Worm (Caenorhabditis elegans) whole organism, late embryonic: ENCODE measurements around the gene Y53F4B.62.

Experiments
- C08G9.2 ChIP-seq: sonication (generic microtip); optimal IDR thresholded peaks from 2 replicates; lab custom pipeline; 2016; ENCODE audit warnings: mild to moderate bottlenecking, missing genetic modification characterization, moderate library complexity, missing compliant biosample characterization
- K02D7.2 ChIP-seq: sonication (generic microtip); optimal IDR thresholded peaks from 2 replicates; lab custom pipeline; 2017; ENCODE audit warnings: mild to moderate bottlenecking, missing genetic modification characterization, missing compliant biosample characterization
- K09A11.1 ChIP-seq: sonication (generic microtip); optimal IDR thresholded peaks from 2 replicates; lab custom pipeline; 2017; ENCODE audit warnings: antibody characterized with exemption, mild to moderate bottlenecking, missing genetic modification characterization, missing compliant biosample characterization; ENCODE audit not compliant: insufficient read depth
- Y22D7AL.16 ChIP-seq: sonication (generic microtip); optimal IDR thresholded peaks from 2 replicates; lab custom pipeline; 2016; ENCODE audit warnings: missing genetic modification characterization, missing compliant biosample characterization
- ceh-14 ChIP-seq: sonication (generic microtip); optimal IDR thresholded peaks from 2 replicates; lab custom pipeline; 2016; ENCODE audit warnings: missing genotype, missing genetic modification characterization, missing compliant biosample characterization
- ceh-18 ChIP-seq: sonication (generic microtip); optimal IDR thresholded peaks from 2 replicates; lab custom pipeline; 2016; ENCODE audit warnings: missing genetic modification characterization, missing compliant biosample characterization
- ceh-2 ChIP-seq: sonication (generic microtip); optimal IDR thresholded peaks from 2 replicates; lab custom pipeline; 2016; ENCODE audit warnings: missing genotype, missing genetic modification characterization, missing compliant biosample characterization
- ceh-31 ChIP-seq: sonication (generic microtip); optimal IDR thresholded peaks from 2 replicates; lab custom pipeline; 2016; ENCODE audit warnings: missing genetic modification characterization, missing compliant biosample characterization
- ceh-34 ChIP-seq: sonication (generic microtip); optimal IDR thresholded peaks from 2 replicates; lab custom pipeline; 2016; ENCODE audit warnings: mild to moderate bottlenecking, missing genetic modification characterization, missing compliant biosample characterization
- ceh-45 ChIP-seq: fragments of 200-800 bp; sonication (Bioruptor generic); IDR thresholded peaks from 2 replicates; pipeline ENCODE4 v1.3.6; 2022; ENCODE audit warnings: missing genetic modification reagents, missing genetic modification characterization, missing compliant biosample characterization
- che-1 ChIP-seq: sonication (generic microtip); optimal IDR thresholded peaks from 2 replicates; lab custom pipeline; 2016; ENCODE audit warnings: mild to moderate bottlenecking, missing genetic modification characterization, missing compliant biosample characterization
- dve-1 ChIP-seq: sonication (generic microtip); optimal IDR thresholded peaks from 2 replicates; lab custom pipeline; 2017; ENCODE audit warnings: antibody characterized with exemption, mild to moderate bottlenecking, missing genetic modification characterization, missing compliant biosample characterization
- elt-2 ChIP-seq: sonication (generic microtip); optimal IDR thresholded peaks from 2 replicates; lab custom pipeline; 2016; ENCODE audit warnings: missing genetic modification reagents, missing genetic modification characterization, missing compliant biosample characterization
- elt-4 ChIP-seq: sonication (generic microtip); optimal IDR thresholded peaks from 2 replicates; lab custom pipeline; 2016; ENCODE audit warnings: missing genetic modification characterization, missing compliant biosample characterization
- ets-4 ChIP-seq: sonication (generic microtip); optimal IDR thresholded peaks from 2 replicates; lab custom pipeline; 2016; ENCODE audit warnings: missing genetic modification characterization, missing compliant biosample characterization
- eyg-1 ChIP-seq: sonication (generic microtip); optimal IDR thresholded peaks from 2 replicates; lab custom pipeline; 2016; ENCODE audit warnings: missing genotype, missing genetic modification characterization, missing compliant biosample characterization
- fax-1 ChIP-seq: sonication (generic microtip); optimal IDR thresholded peaks from 2 replicates; lab custom pipeline; 2016; ENCODE audit warnings: missing genotype, missing genetic modification characterization, missing compliant biosample characterization
- fkh-6 ChIP-seq: sonication (generic microtip); optimal IDR thresholded peaks from 2 replicates; lab custom pipeline; 2016; ENCODE audit warnings: missing genetic modification characterization, missing compliant biosample characterization
- hlh-13 ChIP-seq: fragments of 200-800 bp; sonication (Bioruptor generic); optimal IDR thresholded peaks from 2 replicates; lab custom pipeline; 2018; ENCODE audit warnings: mild to moderate bottlenecking, missing genetic modification characterization, missing compliant biosample characterization
- hlh-15 ChIP-seq: sonication (generic microtip); optimal IDR thresholded peaks from 2 replicates; lab custom pipeline; 2016; ENCODE audit warnings: missing genetic modification characterization, missing compliant biosample characterization
- hlh-8 ChIP-seq: sonication (generic microtip); optimal IDR thresholded peaks from 2 replicates; lab custom pipeline; 2016; ENCODE audit warnings: missing genotype, missing genetic modification characterization, missing compliant biosample characterization
- lim-6 ChIP-seq: sonication (generic microtip); optimal IDR thresholded peaks from 2 replicates; lab custom pipeline; 2016; ENCODE audit warnings: missing genetic modification characterization, missing compliant biosample characterization
- lin-11 ChIP-seq: fragments of 200-800 bp; sonication (Bioruptor generic); optimal IDR thresholded peaks from 2 replicates; lab custom pipeline; 2018; ENCODE audit warnings: mild to moderate bottlenecking, missing genetic modification characterization, missing compliant biosample characterization
- madf-2 ChIP-seq: sonication (generic microtip); optimal IDR thresholded peaks from 2 replicates; lab custom pipeline; 2017; ENCODE audit warnings: missing genetic modification characterization, missing compliant biosample characterization
- mec-3 ChIP-seq: sonication (generic microtip); optimal IDR thresholded peaks from 2 replicates; lab custom pipeline; 2016; ENCODE audit warnings: borderline replicate concordance, missing genetic modification characterization, missing compliant biosample characterization
- nhr-232 ChIP-seq: sonication (generic microtip); optimal IDR thresholded peaks from 2 replicates; lab custom pipeline; 2016; ENCODE audit warnings: missing genetic modification characterization, missing compliant biosample characterization
- npax-4 ChIP-seq: sonication (generic microtip); optimal IDR thresholded peaks from 2 replicates; lab custom pipeline; 2016; ENCODE audit warnings: missing genetic modification characterization, missing compliant biosample characterization
- odd-2 ChIP-seq: sonication (generic microtip); optimal IDR thresholded peaks from 2 replicates; lab custom pipeline; 2017; ENCODE audit warnings: antibody characterized with exemption, mild to moderate bottlenecking, missing genetic modification characterization, missing compliant biosample characterization
- pag-3 ChIP-seq: sonication (generic microtip); optimal IDR thresholded peaks from 2 replicates; lab custom pipeline; 2016; ENCODE audit warnings: missing compliant biosample characterization, missing genetic modification characterization, borderline replicate concordance
- pax-1 ChIP-seq: fragments of 150-350 bp; optimal IDR thresholded peaks from 2 replicates; lab custom pipeline; 2014; ENCODE audit warnings: missing biosample characterization, missing genetic modification characterization
- pha-2 ChIP-seq: sonication (generic microtip); optimal IDR thresholded peaks from 2 replicates; lab custom pipeline; 2017; ENCODE audit warnings: mild to moderate bottlenecking, missing genetic modification characterization, missing compliant biosample characterization
- pha-4 ChIP-seq: fragments of 150-350 bp; optimal IDR thresholded peaks from 2 replicates; lab custom pipeline; 2018; ENCODE audit warnings: missing biosample characterization, missing genetic modification reagents, missing genetic modification characterization
- pqm-1 ChIP-seq: sonication (generic microtip); optimal IDR thresholded peaks from 2 replicates; lab custom pipeline; 2016; ENCODE audit warnings: missing genetic modification characterization, missing compliant biosample characterization
- pros-1 ChIP-seq: fragments of 150-350 bp; optimal IDR thresholded peaks from 2 replicates; lab custom pipeline; 2014; ENCODE audit warnings: missing biosample characterization, missing genetic modification reagents, missing genetic modification characterization
- ref-2 ChIP-seq: sonication (generic microtip); optimal IDR thresholded peaks from 2 replicates; lab custom pipeline; 2016; ENCODE audit warnings: missing genetic modification characterization, missing compliant biosample characterization
- rnt-1 ChIP-seq: sonication (generic microtip); optimal IDR thresholded peaks from 2 replicates; lab custom pipeline; 2016; ENCODE audit warnings: missing genetic modification characterization, missing compliant biosample characterization
- sdc-2 ChIP-seq: sonication (generic microtip); optimal IDR thresholded peaks from 2 replicates; lab custom pipeline; 2016; ENCODE audit warnings: missing genotype, missing genetic modification characterization, missing compliant biosample characterization
- sox-2 ChIP-seq: fragments of 200-800 bp; sonication (Bioruptor generic); IDR thresholded peaks from 2 replicates; pipeline ENCODE4 v1.3.6; 2022; ENCODE audit warnings: missing genetic modification reagents, missing genetic modification characterization, missing compliant biosample characterization
- sox-4 ChIP-seq: sonication (generic microtip); optimal IDR thresholded peaks from 2 replicates; lab custom pipeline; 2017; ENCODE audit warnings: mild to moderate bottlenecking, missing genetic modification characterization, inconsistent platforms, missing compliant biosample characterization
- syd-9 ChIP-seq: sonication (generic microtip); optimal IDR thresholded peaks from 2 replicates; lab custom pipeline; 2016; ENCODE audit warnings: mild to moderate bottlenecking, missing genetic modification characterization, moderate library complexity, missing compliant biosample characterization
- tbx-2 ChIP-seq: sonication (generic microtip); optimal IDR thresholded peaks from 2 replicates; lab custom pipeline; 2016; ENCODE audit warnings: missing genetic modification characterization, missing compliant biosample characterization
- tbx-7 ChIP-seq: sonication (generic microtip); optimal IDR thresholded peaks from 2 replicates; lab custom pipeline; 2016; ENCODE audit warnings: missing genotype, missing genetic modification characterization, missing compliant biosample characterization
- ttx-3 ChIP-seq: sonication (generic microtip); optimal IDR thresholded peaks from 2 replicates; lab custom pipeline; 2016; ENCODE audit warnings: missing genetic modification reagents, missing genetic modification characterization, missing compliant biosample characterization
- unc-42 ChIP-seq: sonication (generic microtip); optimal IDR thresholded peaks from 2 replicates; lab custom pipeline; 2016; ENCODE audit warnings: missing genotype, missing genetic modification characterization, missing compliant biosample characterization
- zip-5 ChIP-seq: sonication (generic microtip); optimal IDR thresholded peaks from 2 replicates; lab custom pipeline; 2016; ENCODE audit warnings: missing genetic modification characterization, missing compliant biosample characterization

Gene Y53F4B.62

DNA sequence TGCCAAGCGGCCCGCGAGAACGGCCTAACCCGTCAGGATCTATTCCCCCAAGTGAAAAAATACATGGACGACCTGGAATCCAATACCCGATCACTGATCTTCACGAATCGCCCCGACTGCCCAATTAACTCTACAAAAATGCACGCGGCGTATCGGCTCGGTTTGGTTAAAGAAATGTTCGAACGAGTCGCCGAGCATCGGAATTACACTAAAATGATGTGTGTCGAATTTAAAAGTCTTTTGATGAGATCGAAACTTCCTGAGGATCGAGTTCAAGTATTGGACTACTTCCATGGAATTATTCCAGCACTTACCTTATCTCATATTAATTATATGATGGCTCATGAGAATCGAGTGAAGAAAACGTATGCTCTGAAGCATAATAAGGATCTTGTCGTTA is 23.2 kb downstream of the Y53F4B.62 start:
- TF ChIP-seq K02D7.2 (tag; lab: Kevin White, UChicago) (no peak), pha-2 (tag; lab: Kevin White, UChicago) (no peak), pax-1 (tag; lab: Kevin White, UChicago) (no peak), sdc-2 (no peak), eyg-1 (tag; lab: Kevin White, UChicago) (no peak), Y22D7AL.16 (no peak), npax-4 (tag; lab: Kevin White, UChicago) (no peak), pqm-1 (tag; lab: Kevin White, UChicago) (no peak), rnt-1 (tag; lab: Kevin White, UChicago) (no peak), hlh-8 (no peak), dve-1 (tag; lab: Kevin White, UChicago) (no peak), pha-4 (tag; lab: Kevin White, UChicago) (no peak), hlh-13 (GFP tag; lab: Kevin White, UChicago) (no peak)
- TF ChIP-seq, all 69 proteins: peak for 0

DNA sequence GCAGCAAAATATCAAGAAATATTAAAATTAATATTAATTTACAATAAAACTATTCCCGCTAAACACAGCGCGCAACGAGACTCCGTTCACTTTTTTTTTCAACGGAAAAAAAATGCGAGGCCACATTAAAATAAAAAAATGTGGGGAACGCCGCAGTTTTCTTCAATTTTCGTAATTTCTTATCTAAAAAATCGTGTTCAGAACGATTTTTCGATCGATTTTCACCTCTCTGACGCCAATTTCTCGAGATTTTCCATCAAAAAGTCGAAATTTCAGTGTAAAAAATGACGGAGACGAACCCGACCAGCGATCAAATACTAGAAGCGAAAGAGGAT is 40.5 kb downstream of the Y53F4B.62 start, which contains the start of gene Y53F4B.21:
Gene Y53F4B.21, plus strand, starts transcription at position 285 of the 335 bp plus-strand sequence.
- TF ChIP-seq ceh-18 (no peak), hlh-8 (no peak), ttx-3 (no peak), madf-2 (no peak), hlh-15 (tag; lab: Kevin White, UChicago) (no peak), npax-4 (tag; lab: Kevin White, UChicago) (no peak), pax-1 (tag; lab: Kevin White, UChicago) (no peak), ceh-45 (GFP tag; lab: Robert Waterston, UW) (no peak), elt-2 (tag; lab: Kevin White, UChicago) (no peak), sdc-2 (no peak), eyg-1 (tag; lab: Kevin White, UChicago) (no peak), elt-4 (no peak), che-1 (tag; lab: Kevin White, UChicago) (no peak), pqm-1 (tag; lab: Kevin White, UChicago) (no peak), pag-3 (tag; lab: Kevin White, UChicago) (no peak), sox-4 (no peak), lin-11 (tag; lab: Kevin White, UChicago) (no peak), zip-5 (no peak), odd-2 (tag; lab: Kevin White, UChicago) (no peak)

DNA sequence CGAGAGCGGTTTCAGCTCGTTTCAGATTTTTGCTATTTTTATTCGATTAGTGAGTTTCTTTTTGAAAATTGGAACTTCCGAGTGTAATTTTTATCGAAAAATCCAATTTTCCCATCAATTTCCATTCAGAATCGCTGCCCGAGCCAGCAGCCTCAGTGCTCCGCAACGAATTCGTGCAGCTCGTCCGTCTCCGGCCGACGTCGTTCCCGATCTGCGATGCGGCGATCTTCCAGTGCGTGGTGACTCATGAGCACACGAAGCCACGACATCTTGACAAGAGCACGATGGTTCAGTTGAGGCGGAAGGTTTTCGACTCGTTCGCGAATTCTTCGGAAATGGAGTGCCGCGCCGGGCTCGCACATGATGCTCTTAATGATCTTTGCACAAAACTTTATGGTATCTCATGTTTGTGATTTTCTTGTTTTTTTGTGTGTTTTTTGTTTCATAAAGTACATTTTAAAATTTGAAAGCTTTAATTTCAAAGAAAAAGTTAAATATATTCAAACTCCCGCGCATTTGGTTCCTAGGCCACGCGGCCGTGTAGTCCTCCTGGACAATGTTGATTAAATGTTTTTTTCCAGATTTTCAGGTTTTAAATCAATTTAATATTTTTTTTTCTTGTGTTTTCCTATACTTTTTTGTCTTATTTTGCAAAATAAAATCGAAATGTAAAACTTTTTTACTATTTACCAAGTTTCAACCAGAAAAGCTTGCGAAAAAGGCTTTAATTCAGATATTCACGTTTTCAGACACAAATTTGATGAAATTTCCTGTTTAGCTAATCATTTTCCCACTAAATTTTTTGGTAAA is 41.1 kb downstream of the Y53F4B.62 start:
- TF ChIP-seq ceh-2 (tag; lab: Kevin White, UChicago) = peak; percentile 85
- no peak for TF ChIP-seq K09A11.1 (tag; lab: Kevin White, UChicago)
- peak; percentile 56 for TF ChIP-seq sdc-2
- peak; percentile 52 for TF ChIP-seq unc-42 (tag; lab: Kevin White, UChicago)
- peak; percentile 62 for TF ChIP-seq ref-2 (tag; lab: Kevin White, UChicago)
- no peak for TF ChIP-seq pag-3 (tag; lab: Kevin White, UChicago)
- TF ChIP-seq ttx-3 = no peak
- TF ChIP-seq mec-3 = peak; percentile 62
- TF ChIP-seq fkh-6 (tag; lab: Kevin White, UChicago) = peak; percentile 56
- peak; percentile 84 for TF ChIP-seq tbx-7 (tag; lab: Kevin White, UChicago)
- TF ChIP-seq hlh-8 = peak; percentile 58
- TF ChIP-seq ceh-31 (tag; lab: Kevin White, UChicago) = peak; percentile 91
- peak; percentile 86 for TF ChIP-seq ets-4
- TF ChIP-seq tbx-2 = peak; percentile 68
- peak; percentile 73 for TF ChIP-seq zip-5
- no peak for TF ChIP-seq pros-1 (tag; lab: Kevin White, UChicago)
- peak; percentile 21 for TF ChIP-seq ceh-34 (tag; lab: Kevin White, UChicago)
- peak; percentile 57 for TF ChIP-seq elt-2 (tag; lab: Kevin White, UChicago)
- peak; percentile 87 for TF ChIP-seq C08G9.2
- peak; percentile 53 for TF ChIP-seq lim-6 (tag; lab: Kevin White, UChicago)
- no peak for TF ChIP-seq pha-4 (tag; lab: Kevin White, UChicago)
- TF ChIP-seq dve-1 (tag; lab: Kevin White, UChicago) = no peak
- TF ChIP-seq syd-9 (tag; lab: Kevin White, UChicago) = no peak
- peak; percentile 10 for TF ChIP-seq ceh-14
- TF ChIP-seq sox-2 (GFP tag; lab: Robert Waterston, UW) = no peak
- peak; percentile 34 for TF ChIP-seq fax-1 (tag; lab: Kevin White, UChicago)
- no peak for TF ChIP-seq nhr-232 (tag; lab: Kevin White, UChicago)
- peak; percentile 43 for TF ChIP-seq rnt-1 (tag; lab: Kevin White, UChicago)
- TF ChIP-seq lin-11 (tag; lab: Kevin White, UChicago) = no peak
